Fruit fly (Drosophila melanogaster) whole organism, wandering third instar larva: ENCODE measurements around the gene CG34126.

Source experiments
- Abd-B ChIP-seq: fragments of >200 bp; optimal IDR thresholded peaks from 2 replicates; lab custom pipeline; 2017; ENCODE audit warnings: missing biosample characterization, missing genetic modification characterization
- CG32264 ChIP-seq: fragments of 200-800 bp; sonication (Bioruptor generic); optimal IDR thresholded peaks from 2 replicates; lab custom pipeline; 2016; ENCODE audit warnings: missing biosample characterization, missing genetic modification characterization
- CG9705 ChIP-seq: fragments of 200-800 bp; sonication (Bioruptor generic); optimal IDR thresholded peaks from 2 replicates; lab custom pipeline; 2018; ENCODE audit warnings: missing biosample characterization, mild to moderate bottlenecking, missing genetic modification characterization
- CrebA ChIP-seq: fragments of 200-800 bp; sonication (Bioruptor generic); optimal IDR thresholded peaks from 2 replicates; lab custom pipeline; 2016; ENCODE audit warnings: missing biosample characterization, mild to moderate bottlenecking, missing genetic modification characterization, borderline replicate concordance
- Dfd ChIP-seq: fragments of >200 bp; optimal IDR thresholded peaks from 2 replicates; lab custom pipeline; 2017; ENCODE audit warnings: missing biosample characterization, missing genetic modification characterization
- Dif ChIP-seq: fragments of 200-275, 200-300 bp; sonication (Bioruptor generic); optimal IDR thresholded peaks from 2 replicates; lab custom pipeline; 2018; ENCODE audit warnings: missing biosample characterization, missing genetic modification characterization; ENCODE audit not compliant: partially characterized antibody
- GATAd ChIP-seq: sonication (Bioruptor generic); optimal IDR thresholded peaks from 2 replicates; lab custom pipeline; 2016; ENCODE audit warnings: missing biosample characterization, missing genetic modification characterization
- HLH106 ChIP-seq: fragments of 200-800 bp; optimal IDR thresholded peaks from 3 replicates; lab custom pipeline; 2019; ENCODE audit warnings: missing biosample characterization, mild to moderate bottlenecking, missing genetic modification characterization, moderate library complexity
- Hnf4 ChIP-seq: fragments of 200-800 bp; sonication (Bioruptor generic); optimal IDR thresholded peaks from 2 replicates; lab custom pipeline; 2016; ENCODE audit warnings: missing biosample characterization, mild to moderate bottlenecking, missing genetic modification characterization
- Hr78 ChIP-seq: fragments of >200 bp; optimal IDR thresholded peaks from 2 replicates; lab custom pipeline; 2017; ENCODE audit warnings: missing biosample characterization, missing genetic modification characterization
- Hr83 ChIP-seq: fragments of 200-300 bp; sonication (Bioruptor generic); optimal IDR thresholded peaks from 2 replicates; lab custom pipeline; 2016; ENCODE audit warnings: missing biosample characterization, mild to moderate bottlenecking, missing genetic modification characterization, moderate library complexity; ENCODE audit not compliant: poor library complexity, severe bottlenecking
- Jra ChIP-seq: sonication (Bioruptor generic); optimal IDR thresholded peaks from 2 replicates; lab custom pipeline; 2016; ENCODE audit warnings: missing biosample characterization, missing genetic modification characterization
- Mio ChIP-seq: sonication (Bioruptor generic); optimal IDR thresholded peaks from 2 replicates; lab custom pipeline; 2016; ENCODE audit warnings: missing biosample characterization, missing genetic modification characterization
- Myc ChIP-seq: fragments of >200 bp; optimal IDR thresholded peaks from 2 replicates; lab custom pipeline; 2017
- N ChIP-seq: fragments of >200 bp; optimal IDR thresholded peaks from 2 replicates; lab custom pipeline; 2018; ENCODE audit warnings: missing biosample characterization, missing external identifiers, missing genetic modification characterization
- OdsH ChIP-seq: fragments of 200-800 bp; sonication (Bioruptor generic); optimal IDR thresholded peaks from 2 replicates; lab custom pipeline; 2016; ENCODE audit warnings: missing biosample characterization, mild to moderate bottlenecking, missing genetic modification characterization
- Rel ChIP-seq, 2 experiments: fragments of 200-800 bp; sonication (Bioruptor generic) in 1 of 2; optimal IDR thresholded peaks; 2 replicates in 1 of 2; 3 replicates in 1 of 2; lab custom pipeline; 2016 to 2019; ENCODE audit warnings: mild to moderate bottlenecking in 2 of 2, missing biosample characterization in 2 of 2, missing genetic modification characterization in 2 of 2, moderate library complexity in 1 of 2
- Sp1 ChIP-seq: fragments of 200-800 bp; sonication (Bioruptor generic); optimal IDR thresholded peaks from 3 replicates; lab custom pipeline; 2019; ENCODE audit warnings: missing biosample characterization, mild to moderate bottlenecking, missing genetic modification characterization, moderate library complexity
- Vsx2 ChIP-seq: fragments of 200-300, 225-300 bp; sonication (Bioruptor generic); optimal IDR thresholded peaks from 2 replicates; lab custom pipeline; 2018; ENCODE audit warnings: missing biosample characterization, missing genetic modification characterization; ENCODE audit not compliant: partially characterized antibody
- br ChIP-seq: fragments of 200-800 bp; sonication (Bioruptor generic); optimal IDR thresholded peaks from 2 replicates; lab custom pipeline; 2016; ENCODE audit warnings: missing biosample characterization, missing genetic modification characterization
- brk ChIP-seq: fragments of 200-800 bp; sonication (Bioruptor generic); optimal IDR thresholded peaks from 2 replicates; lab custom pipeline; 2016; ENCODE audit warnings: missing biosample characterization, mild to moderate bottlenecking, missing genetic modification characterization
- dl ChIP-seq, 2 experiments: fragments of 175-275, 200-275 bp in 1 of 2; fragments of 200-275 bp in 1 of 2; sonication (Bioruptor generic); optimal IDR thresholded peaks; lab custom pipeline; 2018; ENCODE audit warnings: mild to moderate bottlenecking in 2 of 2, missing biosample characterization in 2 of 2, missing genetic modification characterization in 2 of 2, moderate library complexity in 2 of 2; ENCODE audit not compliant: partially characterized antibody in 2 of 2, insufficient read depth in 1 of 2
- dmrt93B ChIP-seq: fragments of 200-800 bp; sonication (Bioruptor generic); optimal IDR thresholded peaks from 2 replicates; lab custom pipeline; 2018; ENCODE audit warnings: missing biosample characterization, mild to moderate bottlenecking, missing genetic modification characterization
- dsf ChIP-seq: sonication (Bioruptor generic); optimal IDR thresholded peaks from 2 replicates; lab custom pipeline; 2016; ENCODE audit warnings: missing biosample characterization, missing genetic modification characterization, borderline replicate concordance
- ey ChIP-seq: fragments of 200-800 bp; sonication (Bioruptor generic); optimal IDR thresholded peaks from 2 replicates; lab custom pipeline; 2016; ENCODE audit warnings: missing biosample characterization, missing genetic modification characterization
- foxo ChIP-seq, 2 experiments: fragments of 200-800 bp; sonication (Bioruptor generic); optimal IDR thresholded peaks; 2 replicates in 1 of 2; 3 replicates in 1 of 2; lab custom pipeline; 2016 to 2017; ENCODE audit warnings: missing biosample characterization in 2 of 2, missing genetic modification characterization in 2 of 2
- fru ChIP-seq: fragments of 200-800 bp; sonication (Bioruptor generic); optimal IDR thresholded peaks from 3 replicates; lab custom pipeline; 2016; ENCODE audit warnings: missing biosample characterization, mild to moderate bottlenecking, missing genetic modification characterization
- h ChIP-seq: fragments of 200-800 bp; sonication (Bioruptor generic); optimal IDR thresholded peaks from 3 replicates; lab custom pipeline; 2016; ENCODE audit warnings: missing biosample characterization, mild to moderate bottlenecking, missing genetic modification characterization
- jim ChIP-seq: fragments of 175-275, 200-325 bp; sonication (Bioruptor generic); optimal IDR thresholded peaks from 2 replicates; lab custom pipeline; 2016; ENCODE audit warnings: missing biosample characterization, mild to moderate bottlenecking, missing genetic modification characterization
- lola ChIP-seq: fragments of >200 bp; optimal IDR thresholded peaks from 2 replicates; lab custom pipeline; 2017; ENCODE audit warnings: missing biosample characterization, missing genetic modification characterization
- pan ChIP-seq: fragments of >200 bp; optimal IDR thresholded peaks from 2 replicates; lab custom pipeline; 2017
- psq ChIP-seq: fragments of 200-800 bp; sonication (Bioruptor generic); optimal IDR thresholded peaks from 3 replicates; lab custom pipeline; 2017; ENCODE audit warnings: missing biosample characterization, mild to moderate bottlenecking, missing genetic modification characterization, moderate library complexity
- rgr ChIP-seq: fragments of 200-800 bp; sonication (Bioruptor generic); optimal IDR thresholded peaks from 3 replicates; lab custom pipeline; 2016; ENCODE audit warnings: missing biosample characterization, mild to moderate bottlenecking, missing genetic modification characterization
- sage ChIP-seq: fragments of 200-800 bp; sonication (Bioruptor generic); optimal IDR thresholded peaks from 2 replicates; lab custom pipeline; 2016; ENCODE audit warnings: missing biosample characterization, mild to moderate bottlenecking, missing genetic modification characterization
- sv ChIP-seq: fragments of 200-800 bp; sonication (Bioruptor generic); optimal IDR thresholded peaks from 3 replicates; lab custom pipeline; 2016; ENCODE audit warnings: missing biosample characterization, missing genetic modification characterization
- tai ChIP-seq: sonication (Bioruptor generic); optimal IDR thresholded peaks from 2 replicates; lab custom pipeline; 2016; ENCODE audit warnings: missing biosample characterization, missing genetic modification characterization
- usp ChIP-seq: fragments of >200 bp; optimal IDR thresholded peaks from 2 replicates; lab custom pipeline; 2017; ENCODE audit warnings: missing biosample characterization, missing genetic modification characterization
- woc ChIP-seq: sonication (Bioruptor generic); optimal IDR thresholded peaks from 2 replicates; lab custom pipeline; 2016; ENCODE audit warnings: missing biosample characterization, mild to moderate bottlenecking, missing genetic modification characterization

CG34126 gene

DNA sequence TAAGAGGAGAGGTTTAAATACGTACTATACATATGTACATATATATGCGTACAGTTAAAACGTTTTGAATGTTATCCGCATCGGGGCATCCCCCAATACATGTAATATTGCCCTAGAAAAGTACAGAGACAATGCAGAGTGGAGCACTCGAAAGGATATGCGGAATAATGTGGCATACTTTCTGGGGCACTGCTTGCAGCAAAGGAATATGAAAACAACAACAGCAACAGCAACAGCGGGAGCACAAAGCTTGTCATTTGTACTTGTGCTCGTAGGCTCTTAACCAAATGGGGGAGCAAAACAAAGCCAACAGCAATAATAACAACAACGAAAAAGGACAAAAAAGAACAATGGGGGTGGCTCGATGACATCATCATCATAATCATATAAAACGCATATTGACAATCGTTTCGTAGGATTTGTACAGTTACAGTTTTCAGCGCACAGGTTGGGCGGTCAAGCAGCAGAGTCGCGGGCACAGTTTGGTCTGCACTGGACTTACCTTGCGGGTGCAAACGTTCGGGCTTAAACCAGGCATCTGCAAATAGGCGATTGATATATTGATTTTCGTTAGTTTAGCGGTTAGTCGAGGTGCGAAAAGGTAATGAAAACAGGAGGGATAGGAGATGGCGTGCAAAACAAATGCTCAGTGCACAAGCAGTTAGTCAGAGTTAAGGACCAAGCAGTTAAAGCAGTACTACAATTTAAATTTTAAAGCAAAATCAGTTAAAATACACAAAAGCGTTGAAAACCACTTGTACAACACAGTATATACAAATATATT, 22.4 kb downstream of the CG34126 start:
- TF ChIP-seq jim (GFP tag; lab: Kevin White, UChicago), result no peak
- TF ChIP-seq br, result no peak
- TF ChIP-seq Sp1 (GFP tag; lab: Kevin White, UChicago), result no peak
- no peak for TF ChIP-seq CrebA
- TF ChIP-seq sv, result no peak
- peak; percentile 55 for TF ChIP-seq N (GFP tag; lab: Kevin White, UChicago)
- no peak for TF ChIP-seq dmrt93B (GFP tag; lab: Kevin White, UChicago)
- TF ChIP-seq Hr83 (GFP tag; lab: Kevin White, UChicago), result no peak
- peak; percentile 29 for TF ChIP-seq Myc (lab: Kevin White, UChicago)
- no peak for TF ChIP-seq Jra (GFP tag; lab: Kevin White, UChicago)
- TF ChIP-seq h (GFP tag; lab: Kevin White, UChicago), result no peak
- TF ChIP-seq Rel (GFP tag; optimal IDR thresholded peaks at IDR 0.05; lab: Kevin White, UChicago), result no peak
- no peak for TF ChIP-seq Rel (tag; optimal IDR thresholded peaks at IDR 0.05; lab: Kevin White, UChicago)
- no peak for TF ChIP-seq CG32264

DNA sequence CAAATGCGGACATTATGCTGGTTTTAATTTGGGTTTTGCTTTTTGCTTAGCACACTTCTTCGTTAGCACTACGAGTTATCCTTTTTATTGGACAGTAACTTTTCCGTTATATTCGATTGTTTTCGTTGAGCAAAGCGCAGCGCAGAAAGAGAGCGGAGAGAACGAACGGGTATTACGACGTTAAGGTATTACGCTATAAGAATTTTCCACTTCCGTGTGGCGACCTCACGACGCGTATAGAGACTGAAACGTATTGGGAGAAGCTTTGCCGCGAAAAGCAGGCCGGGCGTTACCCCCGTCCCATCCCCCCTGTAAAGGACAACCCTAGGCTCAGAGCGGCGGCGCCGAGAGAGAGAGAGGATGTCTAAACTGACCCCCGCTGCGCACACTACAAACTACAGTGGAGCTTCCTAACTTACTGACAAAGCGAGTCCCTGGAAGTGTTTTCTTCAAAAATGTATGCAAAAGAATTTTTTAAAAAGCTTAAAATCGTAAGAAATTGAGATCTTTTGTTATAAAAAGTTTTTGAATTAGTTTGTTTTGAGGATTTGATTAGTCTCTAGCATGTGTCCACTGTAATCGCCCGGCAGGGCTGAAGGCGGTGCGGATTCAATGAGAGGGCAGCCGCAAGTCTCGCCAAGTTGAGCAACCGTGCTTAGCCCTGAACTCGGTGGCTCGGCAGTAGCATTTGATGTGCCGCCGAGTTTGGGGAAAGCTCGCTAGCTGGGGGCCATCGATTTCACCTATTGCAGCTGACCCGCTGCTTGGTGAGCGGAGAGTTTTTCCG, 23.5 kb downstream of the CG34126 start:
- no peak for TF ChIP-seq dsf
- peak; percentile 5 for TF ChIP-seq GATAd (GFP tag; lab: Kevin White, UChicago)
- TF ChIP-seq brk, result peak; percentile 77
- no peak for TF ChIP-seq Abd-B
- peak; percentile 93 for TF ChIP-seq ey (GFP tag; lab: Kevin White, UChicago)
- peak; percentile 89 for TF ChIP-seq HLH106
- no peak for TF ChIP-seq dl (GFP tag; optimal IDR thresholded peaks at IDR 0.05; lab: Kevin White, UChicago; ENCODE audit: insufficient read depth in 1 of 2, partially characterized antibody in 2 of 2)
- peak; percentile 86 for TF ChIP-seq Sp1 (GFP tag; lab: Kevin White, UChicago)
- TF ChIP-seq sage (GFP tag; lab: Kevin White, UChicago), result peak; percentile 53
- TF ChIP-seq dmrt93B (GFP tag; lab: Kevin White, UChicago), result peak; percentile 72
- TF ChIP-seq N (GFP tag; lab: Kevin White, UChicago), result no peak
- peak; percentile 93 for TF ChIP-seq h (GFP tag; lab: Kevin White, UChicago)
- TF ChIP-seq Dfd (GFP tag; lab: Kevin White, UChicago), result no peak
- TF ChIP-seq CrebA, result no peak
- no peak for TF ChIP-seq pan (lab: Kevin White, UChicago)
- peak; percentile 75 for TF ChIP-seq Jra (GFP tag; lab: Kevin White, UChicago)
- peak; percentile 92 for TF ChIP-seq sv
- TF ChIP-seq foxo (GFP tag; optimal IDR thresholded peaks at IDR 0.05; lab: Kevin White, UChicago), result peak; percentile 59 to 95
- TF ChIP-seq CG9705, result peak; percentile 64
- peak; percentile 93 for TF ChIP-seq br
- peak; percentile 87 for TF ChIP-seq woc (GFP tag; lab: Kevin White, UChicago)
- peak; percentile 92 for TF ChIP-seq fru (GFP tag; lab: Kevin White, UChicago)
- TF ChIP-seq rgr (GFP tag; lab: Kevin White, UChicago), result peak; percentile 92
- TF ChIP-seq Mio, result peak; percentile 58
- TF ChIP-seq lola (GFP tag; lab: Kevin White, UChicago), result no peak
- TF ChIP-seq Dif (GFP tag; lab: Kevin White, UChicago), result no peak
- TF ChIP-seq jim (GFP tag; lab: Kevin White, UChicago), result no peak
- TF ChIP-seq Rel (GFP tag; optimal IDR thresholded peaks at IDR 0.05; lab: Kevin White, UChicago), result peak; percentile 57
- peak; percentile 61 for TF ChIP-seq Rel (tag; optimal IDR thresholded peaks at IDR 0.05; lab: Kevin White, UChicago)
- peak; percentile 91 for TF ChIP-seq OdsH (GFP tag; lab: Kevin White, UChicago)
- no peak for TF ChIP-seq Myc (lab: Kevin White, UChicago)
- TF ChIP-seq Hr78 (GFP tag; lab: Kevin White, UChicago), result no peak
- peak; percentile 83 for TF ChIP-seq psq (GFP tag; lab: Kevin White, UChicago)
- no peak for TF ChIP-seq Vsx2 (GFP tag; lab: Kevin White, UChicago)
- TF ChIP-seq CG32264, result peak; percentile 83
- TF ChIP-seq Hnf4 (GFP tag; lab: Kevin White, UChicago), result peak; percentile 92
- no peak for TF ChIP-seq Hr83 (GFP tag; lab: Kevin White, UChicago)
- no peak for TF ChIP-seq tai (GFP tag; lab: Kevin White, UChicago)
- no peak for TF ChIP-seq usp (GFP tag; lab: Kevin White, UChicago)
